Worm (Caenorhabditis elegans) whole organism, L1 larva: ENCODE results near the gene spl-3.

Experiments
- Y116A8C.19 ChIP-seq: sonication (generic microtip); optimal IDR thresholded peaks from 2 replicates; lab custom pipeline; 2016; ENCODE audit warnings: missing compliant biosample characterization, missing genetic modification characterization, borderline replicate concordance
- alr-1 ChIP-seq: fragments of 200-800 bp; sonication (Bioruptor generic); optimal IDR thresholded peaks from 2 replicates; lab custom pipeline; 2018; ENCODE audit warnings: borderline replicate concordance, mild to moderate bottlenecking, missing genetic modification characterization, missing compliant biosample characterization
- ceh-63 ChIP-seq: fragments of 200-800 bp; sonication (Bioruptor generic); optimal IDR thresholded peaks from 2 replicates; lab custom pipeline; 2018; ENCODE audit warnings: mild to moderate bottlenecking, missing genetic modification characterization, missing compliant biosample characterization
- ceh-82 ChIP-seq, 3 experiments: fragments of 150-350 bp in 1 of 3; sonication (generic microtip) in 2 of 3; optimal IDR thresholded peaks; 2 replicates each; lab custom pipeline; 2014 to 2017; ENCODE audit warnings: missing biosample characterization in 3 of 3, missing genetic modification characterization in 3 of 3
- ceh-88 ChIP-seq: fragments of 200-800 bp; sonication (Bioruptor generic); IDR thresholded peaks from 2 replicates; pipeline ENCODE4 v1.3.6; 2022; ENCODE audit warnings: missing genetic modification characterization, missing compliant biosample characterization
- ceh-90 ChIP-seq: sonication (generic microtip); optimal IDR thresholded peaks from 2 replicates; lab custom pipeline; 2016; ENCODE audit warnings: missing genetic modification characterization, missing compliant biosample characterization
- ces-1 ChIP-seq: fragments of 150-350 bp; optimal IDR thresholded peaks from 2 replicates; lab custom pipeline; 2014; ENCODE audit warnings: missing biosample characterization, missing genetic modification reagents, missing genetic modification characterization
- dsc-1 ChIP-seq: sonication (generic microtip); optimal IDR thresholded peaks from 2 replicates; lab custom pipeline; 2016; ENCODE audit warnings: mild to moderate bottlenecking, missing genetic modification characterization, missing compliant biosample characterization
- efl-3 ChIP-seq: fragments of 200-800 bp; sonication (Bioruptor generic); optimal IDR thresholded peaks from 2 replicates; lab custom pipeline; 2018; ENCODE audit warnings: mild to moderate bottlenecking, missing genetic modification characterization, missing compliant biosample characterization
- egl-13 ChIP-seq: sonication (generic microtip); optimal IDR thresholded peaks from 2 replicates; lab custom pipeline; 2016; ENCODE audit warnings: missing genotype, missing genetic modification reagents, missing genetic modification characterization, missing compliant biosample characterization
- egl-27 ChIP-seq, 2 experiments: fragments of 150-350 bp in 1 of 2; sonication (generic microtip); optimal IDR thresholded peaks; 3 replicates each; lab custom pipeline; 2017 to 2018; ENCODE audit warnings: missing biosample characterization in 2 of 2, missing genetic modification characterization in 2 of 2, missing genetic modification reagents in 2 of 2
- elt-3 ChIP-seq, 6 experiments: fragments of 150-350 bp in 1 of 6; sonication (generic microtip); optimal IDR thresholded peaks; 2 replicates each; lab custom pipeline; 2017 to 2018; ENCODE audit warnings: missing biosample characterization in 6 of 6, missing genetic modification characterization in 6 of 6, inconsistent platforms in 1 of 6
- fkh-4 ChIP-seq: sonication (generic microtip); optimal IDR thresholded peaks from 2 replicates; lab custom pipeline; 2016; ENCODE audit warnings: missing compliant biosample characterization, missing genetic modification characterization, borderline replicate concordance
- fkh-8 ChIP-seq: sonication (generic microtip); optimal IDR thresholded peaks from 2 replicates; lab custom pipeline; 2016; ENCODE audit warnings: mild to moderate bottlenecking, missing genetic modification characterization, missing compliant biosample characterization
- fos-1 ChIP-seq: fragments of 150-350 bp; optimal IDR thresholded peaks from 2 replicates; lab custom pipeline; 2014; ENCODE audit warnings: missing biosample characterization, missing genetic modification characterization
- hpl-2 ChIP-seq: fragments of 150-350 bp; optimal IDR thresholded peaks from 2 replicates; lab custom pipeline; 2014; ENCODE audit warnings: missing biosample characterization, missing genetic modification reagents, missing genetic modification characterization
- isw-1 ChIP-seq: fragments of 200-800 bp; sonication (Bioruptor generic); IDR thresholded peaks from 2 replicates; pipeline ENCODE4 v1.3.6; 2022; ENCODE audit warnings: missing genetic modification characterization, missing compliant biosample characterization
- lin-13 ChIP-seq: fragments of 150-350 bp; optimal IDR thresholded peaks from 2 replicates; lab custom pipeline; 2014; ENCODE audit warnings: missing biosample characterization, missing genetic modification reagents, missing genetic modification characterization
- lin-14 ChIP-seq: fragments of 200-800 bp; sonication (Bioruptor generic); optimal IDR thresholded peaks from 2 replicates; lab custom pipeline; 2018; ENCODE audit warnings: mild to moderate bottlenecking, missing genetic modification characterization, moderate library complexity, missing compliant biosample characterization
- lin-35 ChIP-seq, 2 experiments: fragments of 150-350 bp; optimal IDR thresholded peaks; 2 replicates each; lab custom pipeline; 2014; ENCODE audit warnings: missing biosample characterization in 2 of 2, missing genetic modification characterization in 2 of 2, missing genetic modification reagents in 2 of 2
- lir-3 ChIP-seq: sonication (generic microtip); optimal IDR thresholded peaks from 2 replicates; lab custom pipeline; 2016; ENCODE audit warnings: mild to moderate bottlenecking, missing genetic modification characterization, moderate library complexity, missing compliant biosample characterization; ENCODE audit not compliant: poor library complexity
- mef-2 ChIP-seq: fragments of 150-350 bp; optimal IDR thresholded peaks from 2 replicates; lab custom pipeline; 2014; ENCODE audit warnings: missing biosample characterization, missing genetic modification characterization
- nhr-11 ChIP-seq: fragments of 150-350 bp; optimal IDR thresholded peaks from 2 replicates; lab custom pipeline; 2014; ENCODE audit warnings: missing biosample characterization, missing genetic modification characterization
- nhr-237 ChIP-seq: fragments of 150-350 bp; optimal IDR thresholded peaks from 2 replicates; lab custom pipeline; 2014; ENCODE audit warnings: missing biosample characterization, missing genetic modification characterization
- nhr-28 ChIP-seq: fragments of 150-350 bp; optimal IDR thresholded peaks from 2 replicates; lab custom pipeline; 2014; ENCODE audit warnings: missing biosample characterization, missing genetic modification characterization
- nhr-47 ChIP-seq: sonication (generic microtip); optimal IDR thresholded peaks from 2 replicates; lab custom pipeline; 2016; ENCODE audit warnings: mild to moderate bottlenecking, missing genetic modification characterization, moderate library complexity, missing compliant biosample characterization
- nhr-71 ChIP-seq: sonication (generic microtip); optimal IDR thresholded peaks from 2 replicates; lab custom pipeline; 2016; ENCODE audit warnings: mild to moderate bottlenecking, missing genetic modification characterization, moderate library complexity, missing compliant biosample characterization
- nhr-77 ChIP-seq: fragments of 150-350 bp; optimal IDR thresholded peaks from 2 replicates; lab custom pipeline; 2014; ENCODE audit warnings: missing biosample characterization, missing genetic modification characterization
- nhr-85 ChIP-seq: sonication (generic microtip); peaks from one replicate; lab custom pipeline; 2016; ENCODE audit warnings: missing genetic modification characterization, inconsistent platforms, missing compliant biosample characterization
- nhr-90 ChIP-seq: sonication (generic microtip); optimal IDR thresholded peaks from 2 replicates; lab custom pipeline; 2016; ENCODE audit warnings: mild to moderate bottlenecking, missing genetic modification characterization, missing compliant biosample characterization; ENCODE audit not compliant: poor library complexity
- pag-3 ChIP-seq: sonication (generic microtip); optimal IDR thresholded peaks from 2 replicates; lab custom pipeline; 2017; ENCODE audit warnings: missing genetic modification characterization, mild to moderate bottlenecking, missing compliant biosample characterization, antibody characterized with exemption, borderline replicate concordance; ENCODE audit not compliant: insufficient read depth
- pax-3 ChIP-seq: fragments of 200-800 bp; sonication (Bioruptor generic); optimal IDR thresholded peaks from 2 replicates; lab custom pipeline; 2018; ENCODE audit warnings: mild to moderate bottlenecking, missing genetic modification characterization, moderate library complexity, missing compliant biosample characterization
- pqm-1 ChIP-seq: sonication (generic microtip); optimal IDR thresholded peaks from 3 replicates; lab custom pipeline; 2017; ENCODE audit warnings: missing biosample characterization, missing genetic modification characterization
- skn-1 ChIP-seq: fragments of 150-350 bp; optimal IDR thresholded peaks from 2 replicates; lab custom pipeline; 2014; ENCODE audit warnings: missing biosample characterization, missing genetic modification characterization
- snpc-4 ChIP-seq: fragments of 150-350 bp; optimal IDR thresholded peaks from 2 replicates; lab custom pipeline; 2014; ENCODE audit warnings: missing biosample characterization, missing genetic modification characterization
- sox-4 ChIP-seq: sonication (generic microtip); optimal IDR thresholded peaks from 2 replicates; lab custom pipeline; 2016; ENCODE audit warnings: missing genetic modification characterization, missing compliant biosample characterization
- sptf-1 ChIP-seq: fragments of 150-350 bp; optimal IDR thresholded peaks from 2 replicates; lab custom pipeline; 2014; ENCODE audit warnings: missing biosample characterization, missing genetic modification characterization
- sup-37 ChIP-seq: fragments of 200-800 bp; sonication (Bioruptor generic); optimal IDR thresholded peaks from 2 replicates; lab custom pipeline; 2018; ENCODE audit warnings: mild to moderate bottlenecking, missing genetic modification characterization, missing compliant biosample characterization
- tlp-1 ChIP-seq: fragments of 150-350 bp; optimal IDR thresholded peaks from 2 replicates; lab custom pipeline; 2014; ENCODE audit warnings: missing biosample characterization, missing genetic modification characterization
- unc-130 ChIP-seq: fragments of 150-350 bp; optimal IDR thresholded peaks from 2 replicates; lab custom pipeline; 2017; ENCODE audit warnings: missing biosample characterization, missing genetic modification characterization, inconsistent platforms
- unc-30 ChIP-seq: sonication (generic microtip); optimal IDR thresholded peaks from 2 replicates; lab custom pipeline; 2017; ENCODE audit warnings: missing biosample characterization, missing genetic modification characterization
- unc-98 ChIP-seq: fragments of 200-800 bp; sonication (Bioruptor generic); IDR thresholded peaks from 2 replicates; pipeline ENCODE4 v1.3.6; 2022; ENCODE audit warnings: missing genetic modification characterization, missing compliant biosample characterization
- vab-15 ChIP-seq: sonication (generic microtip); optimal IDR thresholded peaks from 2 replicates; lab custom pipeline; 2017; ENCODE audit warnings: missing genotype, mild to moderate bottlenecking, missing genetic modification characterization, missing compliant biosample characterization
- zip-4 ChIP-seq: fragments of 200-800 bp; sonication (Bioruptor generic); optimal IDR thresholded peaks from 2 replicates; lab custom pipeline; 2018; ENCODE audit warnings: mild to moderate bottlenecking, missing genetic modification characterization, moderate library complexity, missing compliant biosample characterization
- ztf-11 ChIP-seq, 2 experiments: sonication (generic microtip); optimal IDR thresholded peaks; 2 replicates each; lab custom pipeline; 2016 to 2017; ENCODE audit warnings: missing genetic modification characterization in 2 of 2, missing biosample characterization in 1 of 2, missing compliant biosample characterization in 1 of 2

The spl-3 gene

DNA sequence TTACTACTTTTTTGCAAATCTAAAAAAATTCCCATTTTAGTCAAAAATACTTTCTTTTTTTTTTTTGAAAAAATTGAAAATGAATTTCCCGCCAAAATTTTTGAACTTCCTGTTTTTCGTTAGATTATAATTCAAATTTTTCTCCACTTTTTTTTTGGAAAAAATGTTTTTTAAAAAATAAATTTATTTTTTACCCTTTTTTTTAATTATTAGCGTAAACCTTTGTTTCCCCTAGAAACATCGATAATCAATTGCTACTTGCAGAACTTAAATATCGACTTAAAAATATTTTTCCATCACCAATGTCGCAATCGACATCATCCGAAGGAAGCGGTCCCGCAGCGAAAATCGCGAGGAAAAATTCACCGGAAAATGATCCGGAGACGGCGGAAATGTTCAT, 22.5 kb upstream of the spl-3 start, which contains the start of gene cec-2:
cec-2 (plus strand) TSS at position 301 of the 400 bp plus-strand sequence.
- TF ChIP-seq nhr-90 (tag; lab: Kevin White, UChicago) (no peak), hpl-2 (no peak), egl-27 (tag; optimal IDR thresholded peaks at IDR 0.05; lab: Kevin White, UChicago) (no peak), sox-4 (no peak), dsc-1 (tag; lab: Kevin White, UChicago) (no peak), unc-98 (GFP tag; lab: Robert Waterston, UW) (no peak), nhr-28 (tag; lab: Kevin White, UChicago) (no peak), ceh-82 (tag; optimal IDR thresholded peaks at IDR 0.05; lab: Kevin White, UChicago) (no peak), fkh-8 (tag; lab: Kevin White, UChicago) (no peak), zip-4 (no peak), tlp-1 (tag; lab: Kevin White, UChicago) (no peak), nhr-85 (no peak), skn-1 (tag; lab: Kevin White, UChicago) (no peak), vab-15 (tag; lab: Kevin White, UChicago) (no peak), efl-3 (GFP tag; lab: Kevin White, UChicago) (no peak), nhr-237 (tag; lab: Kevin White, UChicago) (no peak), alr-1 (tag; lab: Kevin White, UChicago) (no peak), mef-2 (tag; lab: Kevin White, UChicago) (no peak), lin-13 (GFP tag; lab: Kevin White, UChicago) (no peak)
- TF ChIP-seq, all 84 proteins: peak for 0

DNA sequence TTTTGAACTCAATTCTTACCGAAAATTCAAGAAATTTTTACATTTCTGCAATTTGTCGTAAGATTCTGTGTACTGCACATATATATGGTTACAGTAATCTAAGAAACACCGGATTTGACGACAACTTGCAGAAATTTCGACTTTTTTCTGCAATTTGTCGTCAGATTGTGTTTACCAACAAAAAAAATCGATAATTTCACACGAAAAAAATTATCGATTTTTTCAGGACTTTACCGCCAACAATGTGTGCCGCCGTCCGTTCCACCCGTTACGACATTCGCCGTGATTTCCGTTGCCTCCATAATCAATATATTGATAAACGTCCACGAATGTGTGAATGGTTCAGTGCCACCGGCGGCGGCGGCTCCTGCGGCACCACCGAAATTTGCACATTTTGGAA, 18.5 kb upstream of the spl-3 start:
- TF ChIP-seq ces-1 (GFP tag; lab: Kevin White, UChicago) (no peak), nhr-77 (tag; lab: Kevin White, UChicago) (no peak), pax-3 (tag; lab: Kevin White, UChicago) (no peak), ceh-90 (tag; lab: Kevin White, UChicago) (no peak), nhr-90 (tag; lab: Kevin White, UChicago) (no peak), pqm-1 (tag; lab: Kevin White, UChicago) (no peak)
- TF ChIP-seq, all 84 proteins: peak for 0

DNA sequence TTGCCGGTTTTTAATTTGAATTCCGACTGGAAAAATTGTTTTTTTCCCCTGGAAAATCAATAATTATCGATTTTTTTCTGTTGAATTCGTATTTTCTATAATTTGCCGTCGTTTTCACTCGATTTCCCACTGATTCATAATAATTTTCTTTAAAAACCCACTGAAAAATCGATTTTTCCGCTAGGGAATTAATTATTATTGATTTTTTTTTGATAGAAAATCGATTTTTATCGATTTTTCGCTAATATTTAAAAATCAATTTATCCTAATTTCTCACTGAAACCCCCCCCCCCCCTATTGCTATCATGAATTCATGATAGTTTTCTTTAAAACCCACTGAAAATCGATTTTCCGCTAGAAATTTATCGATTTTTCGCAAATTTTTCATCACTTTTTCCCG, 16.3 kb upstream of the spl-3 start:
- TF ChIP-seq ceh-88 (GFP tag; lab: Robert Waterston, UW) = no peak
- TF ChIP-seq ceh-63 (GFP tag; lab: Kevin White, UChicago) = no peak
- TF ChIP-seq egl-13 = no peak
- TF ChIP-seq ceh-90 (tag; lab: Kevin White, UChicago) = no peak
- TF ChIP-seq lir-3 = no peak
- TF ChIP-seq pag-3 (tag; lab: Kevin White, UChicago) = no peak
- no peak for TF ChIP-seq efl-3 (GFP tag; lab: Kevin White, UChicago)

DNA sequence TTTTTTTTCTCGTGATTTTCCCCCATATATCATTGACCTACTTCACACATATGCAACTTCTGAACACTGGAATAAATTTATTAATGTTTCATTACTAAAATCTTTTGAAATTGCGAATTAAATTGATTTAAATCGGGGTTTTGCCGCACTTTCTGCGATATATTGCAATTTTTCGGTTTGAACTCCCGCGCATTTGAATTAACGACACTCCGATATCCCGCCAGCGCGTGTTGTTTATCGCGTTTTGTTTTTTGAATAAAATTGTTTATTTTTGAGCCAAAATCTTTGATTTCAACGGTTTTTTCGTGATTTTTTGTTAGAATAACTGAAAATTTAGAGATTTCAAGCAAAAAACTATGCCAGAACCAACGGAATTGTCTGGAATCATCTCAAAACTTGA, 15.2 kb upstream of the spl-3 start, which contains the start of gene Y104H12D.2:
Y104H12D.2 (plus strand) TSS at position 340 of the 400 bp plus-strand sequence.
- TF ChIP-seq lin-14 = no peak
- TF ChIP-seq fkh-4 (tag; lab: Kevin White, UChicago) = no peak
- TF ChIP-seq fos-1 = no peak
- no peak for TF ChIP-seq elt-3 (tag; optimal IDR thresholded peaks at IDR 0.05; lab: Kevin White, UChicago)
- peak; percentile 5; the same call in 1 of the 2 replicates for TF ChIP-seq isw-1
- TF ChIP-seq sptf-1 (tag; lab: Kevin White, UChicago) = no peak
- no peak for TF ChIP-seq unc-30
- no peak for TF ChIP-seq sup-37 (GFP tag; lab: Kevin White, UChicago)
- TF ChIP-seq unc-130 (tag; lab: Kevin White, UChicago) = peak; percentile 2
- peak; percentile 41 for TF ChIP-seq nhr-85
- no peak for TF ChIP-seq hpl-2
- no peak for TF ChIP-seq nhr-47
- no peak for TF ChIP-seq ces-1 (GFP tag; lab: Kevin White, UChicago)
- TF ChIP-seq nhr-11 (tag; lab: Kevin White, UChicago) = no peak
- no peak for TF ChIP-seq snpc-4 (tag; lab: Kevin White, UChicago)
- no peak for TF ChIP-seq Y116A8C.19 (tag; lab: Kevin White, UChicago)
- no peak for TF ChIP-seq vab-15 (tag; lab: Kevin White, UChicago)
- no peak for TF ChIP-seq mef-2 (tag; lab: Kevin White, UChicago)
- no peak for TF ChIP-seq ztf-11 (tag; optimal IDR thresholded peaks at IDR 0.05; lab: Kevin White, UChicago)
- no peak for TF ChIP-seq pax-3 (tag; lab: Kevin White, UChicago)
- TF ChIP-seq lin-13 (GFP tag; lab: Kevin White, UChicago) = peak; percentile 44
- TF ChIP-seq pqm-1 (tag; lab: Kevin White, UChicago) = no peak
- TF ChIP-seq nhr-71 (tag; lab: Kevin White, UChicago) = no peak
- TF ChIP-seq lin-35 (GFP tag; optimal IDR thresholded peaks at IDR 0.05; lab: Kevin White, UChicago) = peak; percentile 95 to 96
- no peak for TF ChIP-seq dsc-1 (tag; lab: Kevin White, UChicago)
- no peak for TF ChIP-seq zip-4
